Worm (Caenorhabditis elegans): Measurements from ENCODE around the gene msp-45.

The msp-45 gene

ce11 chrII:5187934-5188333 is 31.1 kb upstream of the msp-45 start:
- TF ChIP-seq skn-1 (tag; optimal IDR thresholded peaks at IDR 0.05) (no peak), ama-1 (optimal IDR thresholded peaks at IDR 0.05) (no peak), sox-4 (tag; optimal IDR thresholded peaks at IDR 0.05) (no peak), snu-23 (GFP tag; optimal IDR thresholded peaks at IDR 0.05) (no peak), hlh-4 (tag; optimal IDR thresholded peaks at IDR 0.05) (no peak), nhr-85 (tag) (no peak), unc-86 (tag; optimal IDR thresholded peaks at IDR 0.05) (no peak), aha-1 (tag; optimal IDR thresholded peaks at IDR 0.05) (no peak), lin-15B (tag; optimal IDR thresholded peaks at IDR 0.05) (no peak), aly-2 (tag; optimal IDR thresholded peaks at IDR 0.05) (no peak), swsn-7 (tag; optimal IDR thresholded peaks at IDR 0.05) (no peak), nhr-237 (tag; optimal IDR thresholded peaks at IDR 0.05) (no peak), pag-3 (tag; optimal IDR thresholded peaks at IDR 0.05; ENCODE audit: borderline replicate concordance, insufficient read depth) (no peak), snpc-4 (tag; optimal IDR thresholded peaks at IDR 0.05) (no peak), lin-14 (GFP tag; optimal IDR thresholded peaks at IDR 0.05) (no peak), ces-1 (GFP tag; optimal IDR thresholded peaks at IDR 0.05) (no peak), zag-1 (tag; optimal IDR thresholded peaks at IDR 0.05) (no peak), C34B4.2 (tag; optimal IDR thresholded peaks at IDR 0.05) (no peak), nhr-71 (tag; optimal IDR thresholded peaks at IDR 0.05) (no peak), ztf-4 (tag; optimal IDR thresholded peaks at IDR 0.05) (no peak)

ce11 chrII:5187469-5187868 is 30.6 kb upstream of the msp-45 start, which contains the start of gene crh-2:
TSS of gene crh-2 (minus strand) at chrII:5187569.
- TF ChIP-seq ama-1 (optimal IDR thresholded peaks at IDR 0.05) (no peak), lin-35 (GFP tag; optimal IDR thresholded peaks at IDR 0.05) (no peak), unc-30 (tag; optimal IDR thresholded peaks at IDR 0.05) (no peak), unc-130 (tag; optimal IDR thresholded peaks at IDR 0.05) (no peak), pqm-1 (tag; optimal IDR thresholded peaks at IDR 0.05) (no peak)

- TF ChIP-seq jun-1 (tag; optimal IDR thresholded peaks at IDR 0.05) (no peak), elt-2 (tag; optimal IDR thresholded peaks at IDR 0.05) (peak; percentile 88)
Observed at ce11 chrII:5186870-5187269, 30.0 kb upstream of the msp-45 start.

- TF ChIP-seq F16B12.6 (tag; optimal IDR thresholded peaks at IDR 0.05) (no peak), elt-2 (tag; optimal IDR thresholded peaks at IDR 0.05) (peak; percentile 97), nhr-71 (tag; optimal IDR thresholded peaks at IDR 0.05) (peak; percentile 36), lin-14 (GFP tag; optimal IDR thresholded peaks at IDR 0.05) (peak; percentile 23), tlp-1 (tag; optimal IDR thresholded peaks at IDR 0.05) (peak; percentile 44)
Observed at ce11 chrII:5185955-5186539, 29.2 kb upstream of the msp-45 start.

- TF ChIP-seq dsc-1 (tag; optimal IDR thresholded peaks at IDR 0.05) (no peak), C34B4.2 (tag; optimal IDR thresholded peaks at IDR 0.05) (no peak), fkh-10 (GFP tag; optimal IDR thresholded peaks at IDR 0.05) (no peak), hpl-2 (GFP tag; optimal IDR thresholded peaks at IDR 0.05) (no peak), nhr-71 (tag; optimal IDR thresholded peaks at IDR 0.05) (peak; percentile 43), unc-62 (GFP tag; optimal IDR thresholded peaks at IDR 0.05) (no peak), hlh-4 (tag; optimal IDR thresholded peaks at IDR 0.05) (no peak), irx-1 (tag; optimal IDR thresholded peaks at IDR 0.05) (no peak), Y116A8C.19 (tag; optimal IDR thresholded peaks at IDR 0.05; ENCODE audit: borderline replicate concordance) (no peak), pax-3 (tag; optimal IDR thresholded peaks at IDR 0.05) (no peak), sox-4 (tag; optimal IDR thresholded peaks at IDR 0.05) (no peak), unc-86 (tag; optimal IDR thresholded peaks at IDR 0.05) (no peak), nhr-237 (tag; optimal IDR thresholded peaks at IDR 0.05) (no peak), elt-2 (tag; optimal IDR thresholded peaks at IDR 0.05) (peak; percentile 98), fkh-4 (tag; optimal IDR thresholded peaks at IDR 0.05; ENCODE audit: borderline replicate concordance) (no peak), lir-3 (tag; optimal IDR thresholded peaks at IDR 0.05; ENCODE audit: poor library complexity) (no peak)
Observed at ce11 chrII:5184661-5185545, 28.0 kb upstream of the msp-45 start.

All from whole organism, L1 larva.